Worm (Caenorhabditis elegans) whole organism, L2 larva: Measurements from ENCODE around the gene atg-10.
A peak's percentile ranks its signal among the peaks of the same experiment; 100 is the strongest.

Experiments
- C34F6.9 ChIP-seq: fragments of 150-350 bp; optimal IDR thresholded peaks from 2 replicates; lab custom pipeline; 2014; ENCODE audit warnings: missing biosample characterization, missing genetic modification characterization
- F13H6.1 ChIP-seq: sonication (generic microtip); optimal IDR thresholded peaks from 2 replicates; lab custom pipeline; 2016; ENCODE audit warnings: missing genetic modification characterization, missing compliant biosample characterization
- Y55F3AM.14 ChIP-seq: fragments of 200-800 bp; sonication (Bioruptor generic); optimal IDR thresholded peaks from 2 replicates; lab custom pipeline; 2018; ENCODE audit warnings: mild to moderate bottlenecking, missing genetic modification characterization, missing compliant biosample characterization
- ZK546.5 ChIP-seq: sonication (generic microtip); optimal IDR thresholded peaks from 2 replicates; lab custom pipeline; 2017; ENCODE audit warnings: missing biosample characterization, missing genetic modification characterization
- alr-1 ChIP-seq: fragments of 150-350 bp; optimal IDR thresholded peaks from 2 replicates; lab custom pipeline; 2014; ENCODE audit warnings: missing biosample characterization, missing genetic modification characterization
- aly-2 ChIP-seq: fragments of 150-350 bp; optimal IDR thresholded peaks from 2 replicates; lab custom pipeline; 2014; ENCODE audit warnings: missing biosample characterization, missing genetic modification characterization
- ceh-16 ChIP-seq: fragments of 150-350 bp; optimal IDR thresholded peaks from 2 replicates; lab custom pipeline; 2014; ENCODE audit warnings: missing biosample characterization, missing genetic modification characterization
- ceh-82 ChIP-seq: fragments of 150-350 bp; optimal IDR thresholded peaks from 2 replicates; lab custom pipeline; 2014; ENCODE audit warnings: missing biosample characterization, missing genetic modification characterization
- crh-2 ChIP-seq: sonication (generic microtip); optimal IDR thresholded peaks from 2 replicates; lab custom pipeline; 2017; ENCODE audit warnings: missing biosample characterization, missing genetic modification characterization
- egl-27 ChIP-seq: sonication (generic microtip); optimal IDR thresholded peaks from 3 replicates; lab custom pipeline; 2017; ENCODE audit warnings: missing biosample characterization, missing genetic modification reagents, missing genetic modification characterization
- elt-3 ChIP-seq: sonication (generic microtip); optimal IDR thresholded peaks from 2 replicates; lab custom pipeline; 2017; ENCODE audit warnings: missing biosample characterization, missing genetic modification characterization
- fos-1 ChIP-seq: fragments of 150-350 bp; optimal IDR thresholded peaks from 2 replicates; lab custom pipeline; 2014; ENCODE audit warnings: missing biosample characterization, missing genetic modification characterization
- gmeb-1 ChIP-seq: fragments of 150-350 bp; optimal IDR thresholded peaks from 2 replicates; lab custom pipeline; 2014; ENCODE audit warnings: missing biosample characterization, missing genetic modification characterization
- lin-39 ChIP-seq: fragments of 150-350 bp; optimal IDR thresholded peaks from 2 replicates; lab custom pipeline; 2014; ENCODE audit warnings: missing biosample characterization, missing genetic modification reagents, missing genetic modification characterization
- lsy-2 ChIP-seq, 2 experiments: fragments of 150-350 bp in 1 of 2; sonication (generic microtip) in 1 of 2; optimal IDR thresholded peaks; 2 replicates each; lab custom pipeline; 2014 to 2017; ENCODE audit warnings: missing biosample characterization in 2 of 2, missing genetic modification characterization in 2 of 2
- mbf-1 ChIP-seq: sonication (generic microtip); optimal IDR thresholded peaks from 2 replicates; lab custom pipeline; 2017; ENCODE audit warnings: missing biosample characterization, missing genetic modification characterization
- mdl-1 ChIP-seq, 2 experiments: fragments of 150-350 bp in 1 of 2; sonication (generic microtip) in 1 of 2; optimal IDR thresholded peaks; 2 replicates each; lab custom pipeline; 2017; ENCODE audit warnings: missing biosample characterization in 2 of 2, missing genetic modification characterization in 2 of 2
- nhr-11 ChIP-seq: fragments of 150-350 bp; optimal IDR thresholded peaks from 2 replicates; lab custom pipeline; 2014; ENCODE audit warnings: missing biosample characterization, missing genetic modification characterization
- nhr-12 ChIP-seq: fragments of 150-350 bp; optimal IDR thresholded peaks from 2 replicates; lab custom pipeline; 2014; ENCODE audit warnings: missing biosample characterization, missing genetic modification characterization
- nhr-129 ChIP-seq: fragments of 150-350 bp; optimal IDR thresholded peaks from 2 replicates; lab custom pipeline; 2014; ENCODE audit warnings: missing biosample characterization, missing genetic modification characterization
- nhr-21 ChIP-seq: fragments of 150-350 bp; optimal IDR thresholded peaks from 2 replicates; lab custom pipeline; 2014; ENCODE audit warnings: missing biosample characterization, missing genetic modification characterization
- nhr-23 ChIP-seq: fragments of 150-350 bp; optimal IDR thresholded peaks from 2 replicates; lab custom pipeline; 2014; ENCODE audit warnings: missing biosample characterization, missing genetic modification reagents, missing genetic modification characterization
- nhr-25 ChIP-seq: fragments of 150-350 bp; sonication (generic microtip); optimal IDR thresholded peaks from 3 replicates; lab custom pipeline; 2014; ENCODE audit warnings: missing biosample characterization, missing genetic modification characterization
- nhr-77 ChIP-seq: fragments of 150-350 bp; optimal IDR thresholded peaks from 2 replicates; lab custom pipeline; 2014; ENCODE audit warnings: missing biosample characterization, missing genetic modification characterization
- peb-1 ChIP-seq: fragments of 150-350 bp; optimal IDR thresholded peaks from 2 replicates; lab custom pipeline; 2014; ENCODE audit warnings: missing biosample characterization, missing genetic modification characterization
- skn-1 ChIP-seq: sonication (generic microtip); optimal IDR thresholded peaks from 2 replicates; lab custom pipeline; 2017; ENCODE audit warnings: missing biosample characterization, missing genetic modification characterization
- unc-55 ChIP-seq: fragments of 150-350 bp; sonication (generic microtip); optimal IDR thresholded peaks from 3 replicates; lab custom pipeline; 2014; ENCODE audit warnings: missing biosample characterization, missing genetic modification reagents, missing genetic modification characterization
- unc-62 ChIP-seq: fragments of 150-350 bp; optimal IDR thresholded peaks from 2 replicates; lab custom pipeline; 2014; ENCODE audit warnings: missing biosample characterization, missing genetic modification reagents, missing genetic modification characterization
- ztf-1 ChIP-seq: fragments of 200-800 bp; sonication (Bioruptor generic); conservative IDR thresholded peaks from 2 replicates; pipeline ENCODE4 v1.3.6; 2022; ENCODE audit warnings: missing genetic modification characterization, missing compliant biosample characterization
- ztf-11 ChIP-seq: sonication (generic microtip); optimal IDR thresholded peaks from 2 replicates; lab custom pipeline; 2017; ENCODE audit warnings: missing biosample characterization, missing genetic modification characterization
- ztf-4 ChIP-seq: fragments of 150-350 bp; optimal IDR thresholded peaks from 2 replicates; lab custom pipeline; 2014; ENCODE audit warnings: missing biosample characterization, missing genetic modification characterization

The atg-10 gene

DNA sequence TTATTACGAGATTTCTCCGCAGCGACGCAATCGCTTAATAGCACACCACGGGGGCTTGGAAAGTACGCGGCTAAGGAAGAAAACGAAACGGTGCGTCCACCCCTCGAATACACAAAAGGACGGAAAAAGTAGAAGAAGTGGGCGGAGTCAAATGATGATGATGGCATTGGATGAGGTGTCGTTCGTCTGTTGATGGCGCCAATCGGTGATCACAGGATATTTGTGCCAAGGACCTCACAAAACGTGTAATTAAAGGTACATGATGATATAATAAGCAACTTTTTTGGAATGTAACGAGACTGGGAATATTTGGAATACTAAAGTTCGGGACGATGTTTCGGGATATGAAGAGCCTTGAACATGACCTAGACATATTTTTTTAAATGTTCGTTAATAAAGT, 24.5 kb upstream of the atg-10 start, which contains the start of gene cutl-12:
cutl-12 (minus strand) TSS at position 101 of the 400 bp plus-strand sequence.
- TF ChIP-seq skn-1 (tag; lab: Kevin White, UChicago) (no peak), nhr-129 (tag; lab: Kevin White, UChicago) (no peak), ztf-11 (tag; lab: Kevin White, UChicago) (no peak), crh-2 (tag; lab: Kevin White, UChicago) (no peak), ztf-1 (GFP tag; lab: Robert Waterston, UW) (no peak), unc-55 (GFP tag; lab: Kevin White, UChicago) (no peak)

ce11 chrII:8637615-8638014, 21.3 kb upstream of the atg-10 start, which contains the start of gene vab-9:
Gene vab-9, minus strand, starts transcription at chrII:8637715.
- TF ChIP-seq ZK546.5 (tag; lab: Kevin White, UChicago) (no peak), lsy-2 (tag; optimal IDR thresholded peaks at IDR 0.05; lab: Kevin White, UChicago) (no peak), elt-3 (tag; lab: Kevin White, UChicago) (no peak), aly-2 (no peak), nhr-12 (no peak), ztf-4 (tag; lab: Kevin White, UChicago) (no peak), mdl-1 (tag; optimal IDR thresholded peaks at IDR 0.05; lab: Kevin White, UChicago) (no peak), nhr-129 (tag; lab: Kevin White, UChicago) (no peak), alr-1 (no peak), nhr-11 (tag; lab: Kevin White, UChicago) (no peak), gmeb-1 (tag; lab: Kevin White, UChicago) (no peak), ceh-82 (no peak), mbf-1 (tag; lab: Kevin White, UChicago) (no peak), peb-1 (tag; lab: Kevin White, UChicago) (no peak)

DNA sequence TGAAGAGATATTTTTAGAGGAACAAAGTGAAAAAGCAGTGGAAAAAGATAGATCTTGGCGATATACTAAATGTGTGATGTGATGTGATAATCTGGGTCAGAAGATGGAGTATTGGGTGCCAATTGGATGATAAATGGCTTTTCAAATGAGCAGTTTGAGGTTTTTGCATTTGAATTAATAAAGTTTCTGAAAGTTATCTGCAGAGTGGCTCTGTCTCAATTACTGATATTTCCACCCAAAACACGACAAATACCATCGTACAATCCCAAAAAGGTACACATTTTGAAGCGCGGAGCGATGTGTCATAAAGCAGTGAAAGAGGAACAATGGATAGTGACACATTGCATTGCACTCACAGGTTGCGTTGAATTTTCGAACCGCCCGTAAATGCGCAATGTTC, 19.4 kb upstream of the atg-10 start:
- TF ChIP-seq F13H6.1 (tag; lab: Kevin White, UChicago) = no peak
- TF ChIP-seq nhr-21 (tag; lab: Kevin White, UChicago) = no peak
- no peak for TF ChIP-seq lin-39 (tag; lab: Kevin White, UChicago)
- no peak for TF ChIP-seq nhr-77

- TF ChIP-seq C34F6.9 (tag; lab: Kevin White, UChicago) (peak; percentile 5), Y55F3AM.14 (no peak), fos-1 (tag; lab: Kevin White, UChicago) (peak; percentile 84), egl-27 (no peak), crh-2 (tag; lab: Kevin White, UChicago) (peak; percentile 24)
Measured at ce11 chrII:8640503-8640902, 18.4 kb upstream of the atg-10 start.

- TF ChIP-seq unc-62 (GFP tag; lab: Kevin White, UChicago) (no peak), nhr-25 (tag; lab: Kevin White, UChicago) (no peak), elt-3 (tag; lab: Kevin White, UChicago) (no peak), nhr-21 (tag; lab: Kevin White, UChicago) (no peak), fos-1 (tag; lab: Kevin White, UChicago) (peak; percentile 63), alr-1 (no peak), ceh-82 (no peak), ceh-16 (tag; lab: Kevin White, UChicago) (no peak), nhr-23 (no peak)
Measured at ce11 chrII:8641131-8641530, 17.8 kb upstream of the atg-10 start, which contains the start of gene D2085.7. Gene D2085.7, plus strand, starts transcription at chrII:8641381.

DNA sequence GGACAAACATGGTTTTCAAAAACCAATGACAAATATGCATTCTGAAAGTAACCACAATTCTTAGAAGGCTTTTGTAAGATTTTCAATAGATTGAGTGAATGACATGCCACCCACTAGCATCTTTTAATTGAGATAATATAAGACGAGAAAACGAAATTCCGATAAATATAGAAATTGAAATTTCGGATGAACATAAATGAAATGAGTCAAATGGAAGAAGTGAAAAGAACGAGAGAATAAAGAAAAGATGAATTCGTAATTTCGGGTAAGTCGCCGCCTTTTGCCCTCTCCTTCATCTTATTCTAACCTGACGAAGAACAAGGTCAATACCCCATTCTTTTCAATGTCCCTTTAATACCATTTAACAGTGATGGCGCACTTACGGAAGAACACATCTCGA, 16.6 kb upstream of the atg-10 start:
- TF ChIP-seq ztf-1 (GFP tag; lab: Robert Waterston, UW) (no peak), nhr-23 (no peak), nhr-77 (no peak), nhr-21 (tag; lab: Kevin White, UChicago) (no peak)
